Fruit fly (Drosophila melanogaster) whole organism: ENCODE results near the gene CG45071.

Experiments
- CG8478 ChIP-seq: fragments of >200 bp; optimal IDR thresholded peaks from 2 replicates; lab custom pipeline; 2018; ENCODE audit warnings: inconsistent platforms
- Dll ChIP-seq: fragments of >200 bp; optimal IDR thresholded peaks from 2 replicates; lab custom pipeline; 2017
- EcR ChIP-seq, 2 experiments: fragments of >200 bp; optimal IDR thresholded peaks; 2 replicates each; lab custom pipeline; 2017; ENCODE audit warnings: missing biosample characterization in 2 of 2, missing genetic modification characterization in 2 of 2, missing genetic modification reagents in 2 of 2
- pan ChIP-seq: fragments of >200 bp; optimal IDR thresholded peaks from 2 replicates; lab custom pipeline; 2017
- psq ChIP-seq: fragments of >200 bp; optimal IDR thresholded peaks from 2 replicates; lab custom pipeline; 2017
- usp ChIP-seq: fragments of >200 bp; optimal IDR thresholded peaks from 2 replicates; lab custom pipeline; 2017; ENCODE audit warnings: missing biosample characterization, missing genetic modification characterization, mixed read lengths

The CG45071 gene

DNA sequence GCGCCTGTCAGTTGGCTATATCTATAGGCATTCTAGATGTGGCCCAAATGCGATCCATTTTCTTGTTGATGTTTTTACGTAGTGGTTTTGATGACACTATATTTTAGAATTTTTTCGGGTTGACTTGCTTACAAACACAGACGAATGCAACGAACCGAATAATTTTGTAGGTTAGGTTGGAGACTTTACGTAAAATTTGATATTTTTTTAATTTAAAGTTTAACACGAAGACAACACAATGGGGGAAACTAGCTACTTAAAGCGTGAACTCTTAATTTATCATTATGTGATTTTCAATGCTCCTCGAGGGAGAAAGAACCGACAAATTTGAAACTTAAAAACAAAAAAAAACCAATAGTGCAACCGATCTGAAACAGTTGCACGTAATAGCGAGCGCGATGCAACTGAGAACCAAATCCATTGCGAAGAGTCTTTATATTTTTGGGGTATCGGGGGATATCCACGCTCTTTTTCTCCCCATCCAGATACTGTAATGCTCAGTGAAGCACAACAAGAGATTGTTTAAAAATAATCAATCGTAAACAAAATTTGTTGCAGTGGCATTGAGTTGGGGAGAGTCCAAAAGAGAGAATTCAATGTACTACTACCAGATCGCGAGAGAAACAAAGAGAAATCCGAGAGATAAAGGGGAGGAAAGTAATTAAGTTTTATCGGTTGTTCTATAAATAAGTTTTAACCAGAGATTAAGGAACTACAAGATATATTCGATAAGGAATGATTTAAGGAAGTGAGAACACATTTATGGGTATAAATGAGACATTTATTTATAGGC is 15.6 kb upstream of the CG45071 start:
- TF ChIP-seq EcR (GFP tag; optimal IDR thresholded peaks at IDR 0.05; lab: Kevin White, UChicago) (no peak), psq (lab: Kevin White, UChicago) (no peak), pan (lab: Kevin White, UChicago) (no peak), usp (GFP tag; lab: Kevin White, UChicago) (no peak), Dll (lab: Kevin White, UChicago) (no peak), CG8478 (lab: Kevin White, UChicago) (no peak)

DNA sequence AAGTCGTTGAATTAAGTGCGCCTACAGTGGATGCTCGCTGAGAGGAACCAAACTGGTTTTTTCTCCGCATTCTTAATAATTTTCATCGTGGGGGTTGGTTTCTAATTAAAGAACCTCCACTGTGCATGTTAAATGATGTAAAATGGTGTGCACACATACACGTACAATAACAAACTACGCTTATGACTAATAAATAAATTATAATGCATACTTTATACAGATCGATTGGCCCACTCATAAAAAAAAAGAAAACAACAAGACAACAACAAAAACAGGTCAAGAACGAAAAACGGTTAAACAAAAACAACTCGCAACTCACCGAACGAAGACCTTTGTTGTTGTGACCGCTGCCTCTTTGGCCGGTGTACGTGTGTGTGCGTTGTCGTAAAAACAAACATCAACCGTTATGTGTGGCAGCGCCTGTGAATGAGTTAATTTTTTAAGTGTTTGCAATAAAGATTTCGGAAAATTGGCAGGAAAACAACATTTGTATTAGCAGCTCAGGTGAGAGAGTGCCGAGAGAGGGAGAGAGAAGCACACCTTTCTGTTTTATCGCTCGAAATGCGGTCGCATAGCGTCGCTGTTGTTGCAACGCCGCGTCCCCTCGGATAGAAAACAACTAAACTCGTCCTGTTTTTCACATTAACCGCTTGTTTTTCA is 11.6 kb upstream of the CG45071 start:
- TF ChIP-seq Dll (lab: Kevin White, UChicago) = no peak
- no peak for TF ChIP-seq EcR (GFP tag; optimal IDR thresholded peaks at IDR 0.05; lab: Kevin White, UChicago)
- no peak for TF ChIP-seq CG8478 (lab: Kevin White, UChicago)
- TF ChIP-seq psq (lab: Kevin White, UChicago) = no peak
- TF ChIP-seq pan (lab: Kevin White, UChicago) = no peak
- TF ChIP-seq usp (GFP tag; lab: Kevin White, UChicago) = no peak

DNA sequence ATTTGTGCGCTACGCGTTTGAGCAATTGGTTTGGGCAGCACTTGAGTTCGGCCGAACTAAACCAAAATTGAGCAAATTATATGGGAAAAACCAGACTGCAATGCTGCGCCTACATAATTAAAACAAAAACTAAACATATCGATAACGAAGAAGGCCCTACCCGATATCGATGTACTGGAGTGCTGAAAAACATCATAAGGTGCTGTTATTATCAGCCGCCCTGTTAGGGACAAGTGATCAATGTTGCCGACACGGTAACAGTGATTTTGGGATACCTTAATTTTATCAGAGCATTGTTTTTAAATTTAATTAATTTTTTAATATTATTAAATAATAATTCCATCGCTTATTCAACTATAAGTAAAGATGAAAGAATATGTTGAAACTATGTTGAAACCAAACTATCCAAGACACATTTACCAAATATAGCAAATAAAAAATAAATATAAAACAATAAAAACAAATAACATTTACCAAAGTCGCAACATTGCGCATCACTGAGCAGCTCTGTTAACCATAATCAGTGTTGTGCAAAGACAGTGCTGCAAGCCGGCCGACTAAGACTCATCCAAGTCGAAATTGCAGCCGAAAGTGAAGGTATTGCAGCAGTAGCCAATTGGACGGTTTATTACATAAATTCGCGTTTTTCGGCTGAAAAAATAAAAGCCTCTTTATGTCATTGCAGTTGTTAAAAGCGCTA is 10.9 kb upstream of the CG45071 start, which contains the start of the genes sstn, Plp and GlyRS:
Gene sstn (minus strand): TSS at position 131 of the 700 bp plus-strand sequence.
Gene Plp (minus strand): TSS at position 136 of the 700 bp plus-strand sequence.
Gene GlyRS (plus strand): TSS at position 554 of the 700 bp plus-strand sequence.
- TF ChIP-seq CG8478 (lab: Kevin White, UChicago) (no peak), pan (lab: Kevin White, UChicago) (no peak), Dll (lab: Kevin White, UChicago) (no peak), psq (lab: Kevin White, UChicago) (no peak), usp (GFP tag; lab: Kevin White, UChicago) (no peak), EcR (GFP tag; optimal IDR thresholded peaks at IDR 0.05; lab: Kevin White, UChicago) (no peak)

DNA sequence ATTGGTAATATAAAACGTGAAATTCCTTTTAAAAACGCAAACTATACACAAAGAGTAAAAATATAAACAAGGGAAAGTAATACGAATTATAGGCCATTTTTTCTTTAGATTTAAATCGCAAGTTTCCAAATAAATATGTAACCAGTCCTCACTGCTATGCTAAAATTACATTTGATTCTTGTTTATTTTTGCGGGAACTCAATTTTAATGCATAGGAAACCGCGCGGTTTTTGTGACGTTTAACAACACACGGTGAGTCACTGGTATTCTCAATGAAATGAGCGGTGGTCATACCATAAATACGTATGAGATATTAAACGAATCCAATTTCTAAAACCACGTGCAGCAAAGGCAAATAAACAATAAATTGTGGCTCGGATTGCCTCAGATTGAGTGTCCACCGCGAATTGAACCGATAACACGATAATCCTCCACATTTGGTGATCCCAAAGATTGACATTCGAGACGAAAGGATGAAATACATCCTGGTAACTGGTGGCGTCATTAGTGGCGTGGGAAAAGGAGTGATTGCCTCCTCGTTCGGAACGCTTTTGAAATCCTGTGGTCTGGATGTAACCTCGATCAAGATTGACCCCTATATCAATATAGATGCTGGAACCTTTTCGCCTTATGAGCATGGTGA is 7.7 kb upstream of the CG45071 start, which contains the start of gene Ctps:
Gene Ctps (plus strand): TSS at position 37 of the 643 bp plus-strand sequence.
- TF ChIP-seq usp (GFP tag; lab: Kevin White, UChicago) (no peak), CG8478 (lab: Kevin White, UChicago) (no peak)

DNA sequence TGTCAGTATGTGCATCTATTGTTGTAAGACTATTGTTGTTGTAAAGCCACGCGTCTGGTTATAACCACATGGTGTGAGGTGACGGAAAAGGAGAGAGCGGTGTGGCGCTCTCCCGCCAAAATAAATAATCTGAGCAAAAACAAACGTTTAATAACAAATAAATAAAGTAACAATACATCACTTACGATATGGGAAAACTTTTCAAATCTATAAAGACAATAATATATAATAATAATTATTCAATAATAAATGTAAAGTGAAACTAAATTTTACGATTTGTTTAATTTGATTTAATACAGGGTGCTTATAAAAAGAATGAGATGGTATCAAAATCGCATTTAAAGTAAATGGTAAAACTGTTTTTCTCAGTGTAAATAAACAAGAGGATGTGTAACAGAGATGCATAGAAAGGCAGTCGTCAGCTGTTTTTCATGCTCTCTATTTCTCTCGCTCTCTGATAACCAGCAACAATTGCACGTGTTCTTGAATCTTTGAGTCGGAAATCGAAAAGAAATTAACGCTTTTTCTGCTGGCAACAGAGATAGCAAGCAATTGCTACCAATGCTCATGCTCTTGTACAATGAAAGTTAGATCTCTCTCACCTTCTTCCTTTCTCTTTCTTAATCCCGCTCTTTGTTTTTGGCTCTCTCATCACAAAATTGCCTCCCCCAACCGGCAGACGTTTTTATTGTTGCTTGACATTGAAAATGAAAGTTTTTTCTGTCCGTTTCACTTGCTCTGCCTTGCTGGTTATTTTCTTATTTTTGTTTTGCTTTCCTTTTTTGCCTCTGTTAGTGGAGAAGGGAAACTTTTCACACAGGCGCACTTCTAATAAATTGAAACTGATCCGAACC is 6.8 kb upstream of the CG45071 start:
- TF ChIP-seq pan (lab: Kevin White, UChicago) (no peak), EcR (GFP tag; optimal IDR thresholded peaks at IDR 0.05; lab: Kevin White, UChicago) (no peak), usp (GFP tag; lab: Kevin White, UChicago) (no peak), CG8478 (lab: Kevin White, UChicago) (no peak), psq (lab: Kevin White, UChicago) (no peak), Dll (lab: Kevin White, UChicago) (no peak)

DNA sequence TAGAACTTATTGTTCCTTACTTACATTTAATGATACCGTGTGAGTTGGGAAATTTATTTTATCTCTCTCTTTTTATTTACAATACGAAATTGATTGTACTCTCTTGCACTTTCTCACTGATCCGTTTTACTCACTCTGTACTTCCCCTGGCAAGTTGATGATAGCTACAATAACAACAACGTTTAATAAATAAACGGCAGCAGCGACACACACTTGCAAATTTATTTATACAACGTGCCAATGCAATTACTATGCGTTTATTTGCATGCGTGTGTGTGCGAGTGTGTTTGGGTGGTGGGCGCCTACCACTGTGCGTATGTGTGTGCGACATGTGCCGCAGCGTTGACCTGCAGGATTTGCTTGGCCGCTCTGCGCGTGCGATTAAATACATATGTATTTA is 6.1 kb upstream of the CG45071 start:
- TF ChIP-seq Dll (lab: Kevin White, UChicago) = no peak
- TF ChIP-seq EcR (GFP tag; optimal IDR thresholded peaks at IDR 0.05; lab: Kevin White, UChicago) = no peak
- no peak for TF ChIP-seq usp (GFP tag; lab: Kevin White, UChicago)
- TF ChIP-seq psq (lab: Kevin White, UChicago) = no peak
- TF ChIP-seq CG8478 (lab: Kevin White, UChicago) = no peak
- no peak for TF ChIP-seq pan (lab: Kevin White, UChicago)

DNA sequence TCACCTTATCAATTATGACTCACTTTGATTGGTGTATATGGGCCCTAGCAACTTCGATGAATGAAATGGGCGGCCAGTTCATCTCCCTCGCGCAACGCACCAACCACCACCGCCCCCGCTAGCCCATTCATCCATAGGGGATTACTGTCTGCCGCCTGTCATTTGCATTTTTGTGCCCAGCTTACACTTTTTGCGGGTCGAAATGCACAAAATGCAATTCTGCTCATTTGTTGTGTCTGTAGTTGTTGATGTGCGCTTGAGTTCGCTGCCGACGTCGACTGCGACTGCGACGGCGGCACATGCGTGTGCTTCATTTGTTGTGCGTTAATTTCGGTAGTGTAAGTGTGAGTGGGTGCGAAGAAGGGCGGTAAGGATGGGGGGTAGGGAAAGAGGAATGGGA is 4.7 kb upstream of the CG45071 start:
- TF ChIP-seq EcR (GFP tag; optimal IDR thresholded peaks at IDR 0.05; lab: Kevin White, UChicago) (no peak), pan (lab: Kevin White, UChicago) (no peak), CG8478 (lab: Kevin White, UChicago) (no peak), psq (lab: Kevin White, UChicago) (no peak), usp (GFP tag; lab: Kevin White, UChicago) (no peak), Dll (lab: Kevin White, UChicago) (no peak)

DNA sequence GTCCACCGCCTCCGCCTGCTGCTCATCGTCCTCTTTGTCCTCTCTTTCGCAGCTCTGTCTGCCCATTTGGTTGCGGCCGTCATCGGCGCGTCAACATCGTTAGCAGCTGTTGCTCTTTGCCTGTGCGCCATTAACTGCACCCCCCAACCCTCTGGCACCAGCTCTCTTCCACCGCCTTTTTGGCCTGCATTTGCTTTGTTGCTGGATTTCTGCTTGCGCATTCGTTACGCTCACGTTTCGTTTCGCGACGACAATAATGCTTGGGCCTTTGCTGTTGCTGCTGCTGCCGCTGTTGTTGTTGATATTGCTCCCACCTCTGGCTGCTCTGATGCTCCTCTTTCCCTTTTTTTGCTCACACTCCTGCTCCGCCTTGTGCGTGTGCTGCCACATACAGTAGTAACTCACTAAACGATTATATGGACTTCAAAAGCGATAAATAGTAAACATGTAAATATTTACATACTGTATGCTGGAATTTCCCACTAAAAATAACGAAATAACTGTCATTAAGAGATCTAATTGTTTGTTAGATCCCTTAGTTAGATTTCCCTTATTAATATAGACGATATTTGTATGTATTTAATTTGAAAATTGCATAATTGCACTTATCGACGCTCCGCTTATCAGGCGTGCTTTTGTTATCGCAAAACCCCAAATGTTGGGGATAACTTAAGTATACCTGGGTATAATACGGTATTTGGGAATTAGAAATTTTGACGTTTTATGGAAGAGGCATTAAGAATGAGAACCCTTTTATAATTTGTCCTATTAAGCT is 3.9 kb upstream of the CG45071 start:
- TF ChIP-seq usp (GFP tag; lab: Kevin White, UChicago) (no peak), pan (lab: Kevin White, UChicago) (no peak), Dll (lab: Kevin White, UChicago) (peak; percentile 68)

DNA sequence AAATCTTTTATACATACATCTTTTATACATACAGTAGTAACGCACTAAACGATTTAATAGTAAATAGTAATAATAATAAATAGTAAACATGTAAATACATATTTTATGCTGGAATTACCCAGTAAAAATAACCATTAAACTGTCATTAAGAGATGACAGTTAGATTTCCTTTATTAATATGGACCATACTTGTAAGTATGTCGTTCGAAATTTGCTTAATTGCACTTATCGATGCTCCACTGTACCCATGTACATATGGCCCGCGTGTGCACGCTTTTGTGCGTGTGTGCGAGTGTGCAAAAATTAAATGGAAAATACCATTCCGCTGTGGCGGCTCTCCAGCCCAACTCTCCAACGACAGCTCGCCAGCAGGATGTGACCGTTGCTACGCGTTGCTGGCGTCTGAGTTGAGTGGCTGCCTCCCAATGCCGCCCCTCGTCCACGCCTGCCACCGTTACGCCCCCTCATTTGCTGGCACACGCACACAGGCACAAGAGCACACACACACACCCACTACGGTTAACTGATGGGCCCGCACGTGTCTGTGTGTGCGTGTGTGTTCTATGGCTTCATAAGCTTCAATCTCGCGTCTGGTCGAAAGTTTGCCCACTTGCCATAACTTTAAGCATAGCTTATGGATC is 2.9 kb upstream of the CG45071 start:
- TF ChIP-seq usp (GFP tag; lab: Kevin White, UChicago) = no peak
- peak; percentile 28 for TF ChIP-seq Dll (lab: Kevin White, UChicago)
